Worm (Caenorhabditis elegans) whole organism, mixed stage, embryonic: Measurements from ENCODE around the gene srb-3.

Source experiments
- drap-1 ChIP-seq: fragments of 200-800 bp; sonication (Bioruptor generic); optimal IDR thresholded peaks from 3 replicates; lab custom pipeline; 2018; ENCODE audit warnings: mild to moderate bottlenecking, missing genetic modification characterization, missing compliant biosample characterization
- lin-13 ChIP-seq: fragments of 150-350 bp; optimal IDR thresholded peaks from 2 replicates; lab custom pipeline; 2014; ENCODE audit warnings: missing biosample characterization, missing genetic modification characterization
- lsy-2 ChIP-seq: fragments of 150-350 bp; optimal IDR thresholded peaks from 2 replicates; lab custom pipeline; 2014; ENCODE audit warnings: missing biosample characterization, missing genetic modification characterization
- mab-5 ChIP-seq: fragments of 150-350 bp; optimal IDR thresholded peaks from 2 replicates; lab custom pipeline; 2014; ENCODE audit warnings: missing biosample characterization, missing genetic modification characterization
- nhr-237 ChIP-seq: fragments of 150-350 bp; optimal IDR thresholded peaks from 2 replicates; lab custom pipeline; 2014; ENCODE audit warnings: missing biosample characterization, missing genetic modification characterization
- nhr-76 ChIP-seq: sonication (generic microtip); optimal IDR thresholded peaks from 2 replicates; lab custom pipeline; 2017; ENCODE audit warnings: missing biosample characterization, missing genetic modification characterization
- snpc-4 ChIP-seq: fragments of 150-350 bp; optimal IDR thresholded peaks from 2 replicates; lab custom pipeline; 2014; ENCODE audit warnings: missing biosample characterization, missing genetic modification characterization
- sptf-1 ChIP-seq: sonication (generic microtip); optimal IDR thresholded peaks from 2 replicates; lab custom pipeline; 2017; ENCODE audit warnings: mild to moderate bottlenecking, missing genetic modification characterization, moderate library complexity, missing compliant biosample characterization
- tbx-8 ChIP-seq: fragments of 200-800 bp; sonication (Bioruptor generic); optimal IDR thresholded peaks from 2 replicates; lab custom pipeline; 2018; ENCODE audit warnings: mild to moderate bottlenecking, missing genetic modification characterization, moderate library complexity, missing compliant biosample characterization
- ztf-11 ChIP-seq: fragments of 150-350 bp; optimal IDR thresholded peaks from 2 replicates; lab custom pipeline; 2014; ENCODE audit warnings: missing biosample characterization, missing genetic modification characterization

ce11 chrII:5186870-5187269, 20.2 kb upstream of the srb-3 start:
- TF ChIP-seq nhr-237 (tag; lab: Kevin White, UChicago) (no peak), sptf-1 (tag; lab: Kevin White, UChicago) (no peak), lin-13 (tag; lab: Kevin White, UChicago) (no peak), tbx-8 (no peak), nhr-76 (tag; lab: Kevin White, UChicago) (no peak), ztf-11 (tag; lab: Kevin White, UChicago) (no peak), drap-1 (GFP tag; lab: Kevin White, UChicago) (no peak), snpc-4 (tag; lab: Kevin White, UChicago) (no peak), mab-5 (tag; lab: Kevin White, UChicago) (no peak), lsy-2 (tag; lab: Kevin White, UChicago) (no peak)
